Worm (Caenorhabditis elegans) whole organism, L3 larva: Measurements from ENCODE around the gene clec-223.
A peak's percentile ranks its signal among the peaks of the same experiment; 100 is the strongest.

Experiments used
- R02D3.7 ChIP-seq: fragments of 150-350 bp; optimal IDR thresholded peaks from 2 replicates; lab custom pipeline; 2014; ENCODE audit warnings: missing biosample characterization, missing genetic modification characterization
- ZK546.5 ChIP-seq: sonication (generic microtip); optimal IDR thresholded peaks from 2 replicates; lab custom pipeline; 2017; ENCODE audit warnings: missing biosample characterization, missing genetic modification characterization
- aly-2 ChIP-seq: fragments of 150-350 bp; optimal IDR thresholded peaks from 2 replicates; lab custom pipeline; 2014; ENCODE audit warnings: missing biosample characterization, missing genetic modification characterization
- ama-1 ChIP-seq: fragments of 150-350 bp; optimal IDR thresholded peaks from 2 replicates; lab custom pipeline; 2018
- ceh-82 ChIP-seq: fragments of 150-350 bp; optimal IDR thresholded peaks from 2 replicates; lab custom pipeline; 2014; ENCODE audit warnings: missing biosample characterization, missing genetic modification characterization
- egl-27 ChIP-seq: sonication (generic microtip); optimal IDR thresholded peaks from 4 replicates; lab custom pipeline; 2017; ENCODE audit warnings: missing biosample characterization, missing genetic modification reagents, missing genetic modification characterization
- egl-5 ChIP-seq: fragments of 150-350 bp; optimal IDR thresholded peaks from 2 replicates; lab custom pipeline; 2017; ENCODE audit warnings: missing biosample characterization, missing genetic modification reagents, missing genetic modification characterization, inconsistent platforms
- elt-1 ChIP-seq: fragments of 150-350 bp; optimal IDR thresholded peaks from 2 replicates; lab custom pipeline; 2014; ENCODE audit warnings: missing biosample characterization, missing genetic modification characterization
- elt-2 ChIP-seq: sonication (generic microtip); optimal IDR thresholded peaks from 2 replicates; lab custom pipeline; 2016; ENCODE audit warnings: missing genetic modification reagents, mild to moderate bottlenecking, missing genetic modification characterization, missing compliant biosample characterization
- elt-3 ChIP-seq, 3 experiments: fragments of 150-350 bp in 1 of 3; sonication (generic microtip) in 2 of 3; optimal IDR thresholded peaks; 2 replicates in 2 of 3; 4 replicates in 1 of 3; lab custom pipeline; 2014 to 2017; ENCODE audit warnings: missing biosample characterization in 3 of 3, missing genetic modification characterization in 3 of 3
- eor-1 ChIP-seq, 2 experiments: fragments of 150-350 bp; optimal IDR thresholded peaks; 2 replicates each; lab custom pipeline; 2014 to 2018; ENCODE audit warnings: missing biosample characterization in 2 of 2, missing genetic modification characterization in 2 of 2
- fkh-10 ChIP-seq: sonication (generic microtip); optimal IDR thresholded peaks from 2 replicates; lab custom pipeline; 2017; ENCODE audit warnings: missing biosample characterization, missing genetic modification reagents, missing genetic modification characterization
- fkh-2 ChIP-seq: fragments of 150-350 bp; optimal IDR thresholded peaks from 2 replicates; lab custom pipeline; 2014; ENCODE audit warnings: missing biosample characterization, missing genetic modification reagents, missing genetic modification characterization
- fos-1 ChIP-seq: fragments of 150-350 bp; optimal IDR thresholded peaks from 2 replicates; lab custom pipeline; 2014; ENCODE audit warnings: missing biosample characterization, missing genetic modification characterization
- hmg-11 ChIP-seq: sonication (generic microtip); optimal IDR thresholded peaks from 2 replicates; lab custom pipeline; 2016; ENCODE audit warnings: missing genetic modification characterization, missing compliant biosample characterization
- jun-1 ChIP-seq: fragments of 150-350 bp; optimal IDR thresholded peaks from 2 replicates; lab custom pipeline; 2014; ENCODE audit warnings: missing biosample characterization, missing genetic modification reagents, missing genetic modification characterization
- lin-15B ChIP-seq: fragments of 150-350 bp; optimal IDR thresholded peaks from 2 replicates; lab custom pipeline; 2014; ENCODE audit warnings: missing biosample characterization, missing genetic modification characterization
- lin-39 ChIP-seq: fragments of 150-350 bp; optimal IDR thresholded peaks from 2 replicates; lab custom pipeline; 2018; ENCODE audit warnings: missing biosample characterization, missing genetic modification reagents, missing genetic modification characterization
- lsy-12 ChIP-seq: sonication (generic microtip); optimal IDR thresholded peaks from 2 replicates; lab custom pipeline; 2016; ENCODE audit warnings: mild to moderate bottlenecking, missing genetic modification characterization, missing compliant biosample characterization
- mdl-1 ChIP-seq: fragments of 150-350 bp; optimal IDR thresholded peaks from 2 replicates; lab custom pipeline; 2014; ENCODE audit warnings: missing biosample characterization, missing genetic modification characterization
- mml-1 ChIP-seq: fragments of 150-350 bp; sonication (generic microtip); optimal IDR thresholded peaks from 3 replicates; lab custom pipeline; 2014; ENCODE audit warnings: missing biosample characterization, missing genetic modification characterization
- nfya-1 ChIP-seq: sonication (generic microtip); optimal IDR thresholded peaks from 2 replicates; lab custom pipeline; 2017; ENCODE audit warnings: missing genetic modification characterization, mild to moderate bottlenecking, missing compliant biosample characterization, antibody characterized with exemption, moderate library complexity; ENCODE audit not compliant: insufficient read depth
- nhr-11 ChIP-seq: fragments of 150-350 bp; optimal IDR thresholded peaks from 2 replicates; lab custom pipeline; 2014; ENCODE audit warnings: missing biosample characterization, missing genetic modification characterization
- nhr-23 ChIP-seq: fragments of 150-350 bp; optimal IDR thresholded peaks from 2 replicates; lab custom pipeline; 2014; ENCODE audit warnings: missing biosample characterization, missing genetic modification reagents, missing genetic modification characterization
- nhr-237 ChIP-seq: fragments of 150-350 bp; optimal IDR thresholded peaks from 2 replicates; lab custom pipeline; 2014; ENCODE audit warnings: missing biosample characterization, missing genetic modification characterization
- nhr-25 ChIP-seq: sonication (generic microtip); optimal IDR thresholded peaks from 2 replicates; lab custom pipeline; 2017; ENCODE audit warnings: missing biosample characterization, missing genetic modification characterization
- nhr-28 ChIP-seq: fragments of 150-350 bp; optimal IDR thresholded peaks from 2 replicates; lab custom pipeline; 2014; ENCODE audit warnings: missing biosample characterization, missing genetic modification characterization
- nhr-43 ChIP-seq: sonication (generic microtip); optimal IDR thresholded peaks from 2 replicates; lab custom pipeline; 2016; ENCODE audit warnings: mild to moderate bottlenecking, missing genetic modification characterization, missing compliant biosample characterization; ENCODE audit not compliant: poor library complexity, severe bottlenecking
- nhr-77 ChIP-seq: fragments of 150-350 bp; optimal IDR thresholded peaks from 2 replicates; lab custom pipeline; 2014; ENCODE audit warnings: missing biosample characterization, missing genetic modification characterization
- pha-4 ChIP-seq: fragments of 150-350 bp; optimal IDR thresholded peaks from 2 replicates; lab custom pipeline; 2014; ENCODE audit warnings: missing biosample characterization, missing genetic modification reagents, missing genetic modification characterization
- pqm-1 ChIP-seq: fragments of 150-350 bp; optimal IDR thresholded peaks from 2 replicates; lab custom pipeline; 2017; ENCODE audit warnings: missing biosample characterization, missing genetic modification characterization, inconsistent platforms
- sea-2 ChIP-seq: fragments of 150-350 bp; sonication (generic microtip); optimal IDR thresholded peaks from 4 replicates; lab custom pipeline; 2014; ENCODE audit warnings: missing biosample characterization, missing genetic modification reagents, missing genetic modification characterization
- skn-1 ChIP-seq: fragments of 150-350 bp; optimal IDR thresholded peaks from 2 replicates; lab custom pipeline; 2014; ENCODE audit warnings: missing biosample characterization, missing genetic modification characterization
- snpc-4 ChIP-seq: fragments of 150-350 bp; optimal IDR thresholded peaks from 2 replicates; lab custom pipeline; 2014; ENCODE audit warnings: missing biosample characterization, missing genetic modification characterization
- tbx-2 ChIP-seq: sonication (generic microtip); optimal IDR thresholded peaks from 2 replicates; lab custom pipeline; 2016; ENCODE audit warnings: mild to moderate bottlenecking, missing genetic modification characterization, missing compliant biosample characterization
- unc-39 ChIP-seq: sonication (generic microtip); optimal IDR thresholded peaks from 4 replicates; lab custom pipeline; 2017; ENCODE audit warnings: missing biosample characterization, missing genetic modification characterization
- unc-62 ChIP-seq: fragments of 150-350 bp; sonication (generic microtip); optimal IDR thresholded peaks from 4 replicates; lab custom pipeline; 2014; ENCODE audit warnings: missing biosample characterization, missing genetic modification reagents, missing genetic modification characterization
- zag-1 ChIP-seq: fragments of 150-350 bp; optimal IDR thresholded peaks from 2 replicates; lab custom pipeline; 2014; ENCODE audit warnings: missing biosample characterization, missing genetic modification characterization
- ztf-11 ChIP-seq: fragments of 150-350 bp; optimal IDR thresholded peaks from 2 replicates; lab custom pipeline; 2014; ENCODE audit warnings: missing biosample characterization, missing genetic modification characterization
- ztf-4 ChIP-seq: fragments of 150-350 bp; optimal IDR thresholded peaks from 2 replicates; lab custom pipeline; 2014; ENCODE audit warnings: missing biosample characterization, missing genetic modification characterization

clec-223 gene

ce11 chrV:11308915-11309314 is 36.0 kb downstream of the clec-223 start:
- TF ChIP-seq nfya-1 (peak; percentile 51), egl-5 (tag; lab: Kevin White, UChicago) (no peak), lin-39 (tag; lab: Kevin White, UChicago) (peak; percentile 51), sea-2 (GFP tag; lab: Kevin White, UChicago) (no peak)

DNA sequence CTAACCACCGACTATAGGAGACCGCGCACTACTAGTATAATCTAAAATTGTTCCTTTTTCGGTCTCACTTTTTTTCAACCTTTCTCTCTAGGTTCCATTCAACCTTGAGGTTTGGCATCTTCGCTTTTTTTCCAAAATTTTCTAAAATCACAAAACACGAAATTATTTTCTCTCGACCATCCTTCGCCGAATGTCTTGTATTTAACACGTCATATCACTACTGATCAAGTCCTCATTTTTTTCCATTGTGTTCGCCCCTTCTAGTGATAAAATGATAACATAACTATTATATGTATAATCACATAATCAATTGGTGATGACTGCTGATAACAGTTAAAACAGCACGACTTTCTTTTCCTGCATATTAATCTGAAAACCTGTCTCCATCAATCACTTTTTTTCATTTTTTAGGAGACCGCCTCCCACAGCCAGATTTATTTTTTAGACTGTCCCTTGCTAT is 38.1 kb downstream of the clec-223 start, which contains the start of gene T03F7.7:
Gene T03F7.7, plus strand, starts transcription at position 410 of the 460 bp plus-strand sequence.
- TF ChIP-seq eor-1 (tag; optimal IDR thresholded peaks at IDR 0.05; lab: Kevin White, UChicago): no peak
- no peak for TF ChIP-seq zag-1 (tag; lab: Kevin White, UChicago)
- TF ChIP-seq elt-3 (tag; optimal IDR thresholded peaks at IDR 0.05; lab: Kevin White, UChicago): peak in 1 of 3 experiments; percentile 67
- peak; percentile 36 for TF ChIP-seq pqm-1 (tag; lab: Kevin White, UChicago)
- TF ChIP-seq elt-2 (tag; lab: Kevin White, UChicago): peak; percentile 97

- TF ChIP-seq pha-4 (tag; lab: Kevin White, UChicago) (no peak), fkh-2 (no peak), fkh-10 (GFP tag; lab: Kevin White, UChicago) (no peak), aly-2 (tag; lab: Kevin White, UChicago) (no peak), nhr-237 (tag; lab: Kevin White, UChicago) (no peak), elt-2 (tag; lab: Kevin White, UChicago) (no peak), mdl-1 (tag; lab: Kevin White, UChicago) (no peak), mml-1 (tag; lab: Kevin White, UChicago) (no peak), snpc-4 (tag; lab: Kevin White, UChicago) (no peak), unc-39 (tag; lab: Kevin White, UChicago) (no peak), nhr-43 (tag; lab: Kevin White, UChicago) (no peak), ztf-11 (tag; lab: Kevin White, UChicago) (no peak), nhr-28 (tag; lab: Kevin White, UChicago) (no peak), lin-39 (tag; lab: Kevin White, UChicago) (no peak), egl-27 (tag; lab: Kevin White, UChicago) (no peak), skn-1 (tag; lab: Kevin White, UChicago) (no peak), nhr-11 (tag; lab: Kevin White, UChicago) (no peak), ama-1 (lab: Kevin White, UChicago) (no peak), ZK546.5 (tag; lab: Kevin White, UChicago) (no peak)
- TF ChIP-seq, all 47 proteins: peak for 0
These were observed 40.0 kb downstream of the clec-223 start for ce11 chrV:11312904-11313303.

- peak; percentile 74 for TF ChIP-seq fos-1 (tag; lab: Kevin White, UChicago)
- no peak for TF ChIP-seq mdl-1 (tag; lab: Kevin White, UChicago)
- peak; percentile 24 for TF ChIP-seq lin-15B (tag; lab: Kevin White, UChicago)
- TF ChIP-seq zag-1 (tag; lab: Kevin White, UChicago): no peak
- TF ChIP-seq jun-1: peak; percentile 55
- peak; percentile 67 for TF ChIP-seq egl-5 (tag; lab: Kevin White, UChicago)
- peak; percentile 84 for TF ChIP-seq hmg-11 (tag; lab: Kevin White, UChicago)
- TF ChIP-seq skn-1 (tag; lab: Kevin White, UChicago): peak; percentile 60
- TF ChIP-seq unc-39 (tag; lab: Kevin White, UChicago): no peak
- peak; percentile 77 for TF ChIP-seq lin-39 (tag; lab: Kevin White, UChicago)
- TF ChIP-seq nhr-25: peak; percentile 81
- TF ChIP-seq pha-4 (tag; lab: Kevin White, UChicago): peak; percentile 88
- TF ChIP-seq R02D3.7 (tag; lab: Kevin White, UChicago): peak; percentile 36
- TF ChIP-seq elt-1 (tag; lab: Kevin White, UChicago): peak; percentile 41
- TF ChIP-seq ama-1 (lab: Kevin White, UChicago): no peak
- TF ChIP-seq tbx-2 (tag; lab: Kevin White, UChicago): peak; percentile 74
- peak; percentile 77 for TF ChIP-seq elt-2 (tag; lab: Kevin White, UChicago)
- TF ChIP-seq nhr-77 (tag; lab: Kevin White, UChicago): no peak
- TF ChIP-seq nfya-1: peak; percentile 53
- peak in 1 of 3 experiments; percentile 64 for TF ChIP-seq elt-3 (tag; optimal IDR thresholded peaks at IDR 0.05; lab: Kevin White, UChicago)
- peak; percentile 55 for TF ChIP-seq egl-27 (tag; lab: Kevin White, UChicago)
- TF ChIP-seq nhr-43 (tag; lab: Kevin White, UChicago): peak; percentile 83
- TF ChIP-seq nhr-23: peak; percentile 76
- peak; percentile 39 for TF ChIP-seq pqm-1 (tag; lab: Kevin White, UChicago)
- TF ChIP-seq unc-62: peak; percentile 75
- peak; percentile 95 for TF ChIP-seq ceh-82 (tag; lab: Kevin White, UChicago)
- peak; percentile 52 for TF ChIP-seq ztf-11 (tag; lab: Kevin White, UChicago)
- TF ChIP-seq ZK546.5 (tag; lab: Kevin White, UChicago): no peak
- TF ChIP-seq mml-1 (tag; lab: Kevin White, UChicago): peak; percentile 57
- TF ChIP-seq ztf-4: peak; percentile 18
- peak; percentile 80 for TF ChIP-seq lsy-12 (tag; lab: Kevin White, UChicago)
- no peak for TF ChIP-seq nhr-28 (tag; lab: Kevin White, UChicago)
- peak; percentile 40 for TF ChIP-seq snpc-4 (tag; lab: Kevin White, UChicago)
These were observed 41.3 kb downstream of the clec-223 start for ce11 chrV:11314025-11314880.
